Fruit fly (Drosophila melanogaster): Measurements from ENCODE around the gene Gld.

Gene Gld

DNA sequence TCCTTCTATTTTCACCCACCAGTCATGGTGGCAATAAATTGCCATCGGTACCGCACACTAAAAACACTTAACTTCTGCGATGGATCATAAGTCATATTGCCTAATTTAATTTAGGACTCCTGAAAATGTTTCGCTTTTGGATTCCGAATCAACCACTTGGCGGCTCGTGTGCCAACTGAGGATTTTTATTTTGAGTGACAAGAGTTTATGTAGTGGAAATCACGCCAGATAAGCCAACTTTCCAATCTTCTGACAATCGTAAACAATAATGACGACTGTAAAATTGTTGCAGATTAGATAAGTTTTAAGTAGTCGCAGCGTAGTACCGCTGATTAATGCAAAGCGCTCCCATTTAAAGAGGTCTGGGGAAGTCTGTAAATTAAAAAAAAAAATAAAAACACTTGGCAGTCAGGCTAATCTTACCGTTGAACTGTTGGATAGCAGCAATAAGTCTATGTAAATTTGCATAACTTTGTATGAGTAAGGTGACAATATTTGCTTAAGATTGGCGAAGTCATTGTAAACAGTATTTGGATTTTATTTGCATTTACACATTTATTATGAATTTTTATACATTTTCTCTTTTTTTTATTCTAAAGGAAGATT, 48.5 kb downstream of the Gld start, which contains the start of gene CG14606:
TSS of gene CG14606 (minus strand) at position 160 of the 606 bp plus-strand sequence.
- TF ChIP-seq CG4496 (GFP tag; IDR thresholded peaks at IDR 0.05) (no peak), CG10348 (GFP tag; IDR thresholded peaks at IDR 0.05) (no peak), CG13204 (GFP tag; optimal IDR thresholded peaks at IDR 0.05) (no peak), CG12605 (GFP tag; IDR thresholded peaks at IDR 0.05) (no peak), fd96Ca (GFP tag; IDR thresholded peaks at IDR 0.05) (no peak), gl (tag; optimal IDR thresholded peaks at IDR 0.05) (no peak), CG17806 (tag; optimal IDR thresholded peaks at IDR 0.05) (no peak), EcR (GFP tag; optimal IDR thresholded peaks at IDR 0.05) (no peak), CG15710 (tag; optimal IDR thresholded peaks at IDR 0.05) (no peak), D1 (tag; optimal IDR thresholded peaks at IDR 0.05) (no peak), Pif1B (GFP tag; optimal IDR thresholded peaks at IDR 0.05) (no peak), rn (GFP tag; IDR thresholded peaks at IDR 0.05) (no peak), CG32121 (GFP tag; IDR thresholded peaks at IDR 0.05) (no peak), Pif1A (GFP tag; optimal IDR thresholded peaks at IDR 0.05) (no peak), CG8301 (tag; optimal IDR thresholded peaks at IDR 0.05) (no peak), Ets98B (GFP tag; IDR thresholded peaks at IDR 0.05) (no peak), CG34367 (tag; optimal IDR thresholded peaks at IDR 0.05) (no peak), CG14655 (GFP tag; optimal IDR thresholded peaks at IDR 0.05) (no peak), Snoo (tag; optimal IDR thresholded peaks at IDR 0.05) (no peak), CG9948 (tag; optimal IDR thresholded peaks at IDR 0.05) (no peak)

DNA sequence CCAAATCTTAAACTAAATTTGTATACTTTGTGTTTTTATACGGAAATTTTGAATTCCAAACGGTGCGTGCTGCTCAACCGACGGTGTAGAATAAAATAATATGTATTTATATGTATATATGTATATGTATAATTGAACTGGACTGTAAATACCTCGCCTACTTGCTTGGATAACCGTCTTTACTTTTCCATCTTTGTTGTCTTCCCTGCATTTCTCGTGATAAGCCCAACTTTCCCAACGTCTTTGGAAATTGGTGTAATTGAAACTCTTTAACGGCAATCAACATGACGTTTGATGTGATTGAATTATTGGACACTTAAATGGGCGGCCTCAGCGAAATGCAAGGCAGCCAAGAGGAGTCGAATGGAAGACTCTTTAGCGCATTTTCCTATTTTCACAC, 57.2 kb downstream of the Gld start, which contains the start of gene CG1288:
TSS of gene CG1288 (minus strand) at position 101 of the 400 bp plus-strand sequence.
- TF ChIP-seq gl (tag; optimal IDR thresholded peaks at IDR 0.05) (no peak), CG12605 (GFP tag; IDR thresholded peaks at IDR 0.05) (no peak), Pif1B (GFP tag; optimal IDR thresholded peaks at IDR 0.05) (no peak), Snoo (tag; optimal IDR thresholded peaks at IDR 0.05) (no peak), D1 (tag; optimal IDR thresholded peaks at IDR 0.05) (no peak), Pif1A (GFP tag; optimal IDR thresholded peaks at IDR 0.05) (no peak), Ets98B (GFP tag; IDR thresholded peaks at IDR 0.05) (no peak), CG15710 (tag; optimal IDR thresholded peaks at IDR 0.05) (no peak), CG34367 (tag; optimal IDR thresholded peaks at IDR 0.05) (no peak), EcR (GFP tag; optimal IDR thresholded peaks at IDR 0.05) (no peak), CG10348 (GFP tag; IDR thresholded peaks at IDR 0.05) (no peak), CG8301 (tag; optimal IDR thresholded peaks at IDR 0.05) (no peak), CG8159 (tag; optimal IDR thresholded peaks at IDR 0.05) (no peak), CG4496 (GFP tag; IDR thresholded peaks at IDR 0.05) (no peak), CG17806 (tag; optimal IDR thresholded peaks at IDR 0.05) (no peak), CG13204 (GFP tag; optimal IDR thresholded peaks at IDR 0.05) (no peak), rn (GFP tag; IDR thresholded peaks at IDR 0.05) (no peak), CG32121 (GFP tag; IDR thresholded peaks at IDR 0.05) (no peak)
